Fruit fly (Drosophila melanogaster): ENCODE data around the gene Ubr3.
A peak's percentile ranks its signal among the peaks of the same experiment; 100 is the strongest.

Gene Ubr3

dm6 chrX:7933210-7933915, 2.3 kb upstream of the Ubr3 start, which contains the start of the genes Dhdds and RpS14a (continued):
- TF ChIP-seq salm (tag; optimal IDR thresholded peaks at IDR 0.05), result peak; percentile 56
- TF ChIP-seq ato (GFP tag; IDR thresholded peaks at IDR 0.05; ENCODE audit: partially characterized antibody), result peak; percentile 34; the same call in 1 of the 2 replicates
- TF ChIP-seq caup (GFP tag; optimal IDR thresholded peaks at IDR 0.05; ENCODE audit: severe bottlenecking), result peak; percentile 75
- TF ChIP-seq en (GFP tag; optimal IDR thresholded peaks at IDR 0.05), result peak; percentile 15
- peak; percentile 15 for TF ChIP-seq CG13424 (tag; optimal IDR thresholded peaks at IDR 0.05)
- peak; percentile 53 for TF ChIP-seq Rfx (GFP tag; IDR thresholded peaks at IDR 0.05)
- peak; percentile 74 for TF ChIP-seq CG15601 (tag; optimal IDR thresholded peaks at IDR 0.05)
- TF ChIP-seq gro (GFP tag; optimal IDR thresholded peaks at IDR 0.05), result no peak
- peak; percentile 65 for TF ChIP-seq CG10543 (GFP tag; optimal IDR thresholded peaks at IDR 0.05)
- TF ChIP-seq CG1529 (GFP tag; optimal IDR thresholded peaks at IDR 0.05), result peak; percentile 19
- peak; percentile 75 for TF ChIP-seq ci (GFP tag; IDR thresholded peaks at IDR 0.05)
- TF ChIP-seq Vsx1 (GFP tag; optimal IDR thresholded peaks at IDR 0.05), result peak; percentile 54
- TF ChIP-seq gcm (GFP tag; optimal IDR thresholded peaks at IDR 0.05), result peak; percentile 36
- peak; percentile 74 for TF ChIP-seq CG10431 (GFP tag; optimal IDR thresholded peaks at IDR 0.05)
- peak; percentile 31 for TF ChIP-seq pb (GFP tag; optimal IDR thresholded peaks at IDR 0.05)
- TF ChIP-seq HmgD (GFP tag; optimal IDR thresholded peaks at IDR 0.05), result peak; percentile 1
- TF ChIP-seq CG4617 (GFP tag; optimal IDR thresholded peaks at IDR 0.05; ENCODE audit: borderline replicate concordance), result peak; percentile 6
- TF ChIP-seq BEAF-32 (GFP tag; optimal IDR thresholded peaks at IDR 0.05), result peak; percentile 98
- TF ChIP-seq CG18764 (GFP tag; optimal IDR thresholded peaks at IDR 0.05), result peak; percentile 25
- TF ChIP-seq CG4854 (GFP tag; optimal IDR thresholded peaks at IDR 0.05), result peak; percentile 29
- TF ChIP-seq ara (GFP tag; IDR thresholded peaks at IDR 0.05), result no peak
- peak; percentile 65; the same call in 1 of the 2 replicates for TF ChIP-seq hbn (GFP tag; IDR thresholded peaks at IDR 0.05; ENCODE audit: partially characterized antibody)
- peak; percentile 30 for TF ChIP-seq CG17359 (tag; optimal IDR thresholded peaks at IDR 0.05)
- no peak for TF ChIP-seq Sox102F (GFP tag; optimal IDR thresholded peaks at IDR 0.05)
- peak; percentile 43 to 54 for TF ChIP-seq Hr51 (GFP tag; optimal IDR thresholded peaks at IDR 0.05)
- no peak for TF ChIP-seq ab (GFP tag; optimal IDR thresholded peaks at IDR 0.05)
- peak; percentile 39; the same call in 1 of the 3 replicates for TF ChIP-seq otp (GFP tag; IDR thresholded peaks at IDR 0.05)
- TF ChIP-seq Camta (GFP tag; optimal IDR thresholded peaks at IDR 0.05), result peak; percentile 59
- peak; percentile 33 for TF ChIP-seq kah (GFP tag; optimal IDR thresholded peaks at IDR 0.05)
- no peak for TF ChIP-seq CG8281 (tag; optimal IDR thresholded peaks at IDR 0.05)
- TF ChIP-seq disco-r (GFP tag; optimal IDR thresholded peaks at IDR 0.05), result no peak
- no peak for TF ChIP-seq CG16779 (GFP tag; IDR thresholded peaks at IDR 0.05)
- peak; percentile 27 for TF ChIP-seq tup (GFP tag; optimal IDR thresholded peaks at IDR 0.05)
- no peak for TF ChIP-seq CG5180 (GFP tag; optimal IDR thresholded peaks at IDR 0.05)
- no peak for TF ChIP-seq hth (optimal IDR thresholded peaks at IDR 0.05)
- TF ChIP-seq Blimp-1 (GFP tag; optimal IDR thresholded peaks at IDR 0.05), result no peak
- peak; percentile 62 for TF ChIP-seq CG3281 (GFP tag; optimal IDR thresholded peaks at IDR 0.05)
- peak; percentile 67 for TF ChIP-seq HHEX (GFP tag; optimal IDR thresholded peaks at IDR 0.05)
- TF ChIP-seq Dp (GFP tag; optimal IDR thresholded peaks at IDR 0.05), result peak; percentile 54
- TF ChIP-seq slp2 (GFP tag; optimal IDR thresholded peaks at IDR 0.05), result peak; percentile 53
- TF ChIP-seq E2f1 (GFP tag; IDR thresholded peaks at IDR 0.05), result no peak
- TF ChIP-seq CG18476 (GFP tag; optimal IDR thresholded peaks at IDR 0.05), result peak; percentile 44
- TF ChIP-seq jigr1 (GFP tag; IDR thresholded peaks at IDR 0.05), result no peak
- peak; percentile 33 to 59 for TF ChIP-seq dpn (GFP tag; optimal IDR thresholded peaks at IDR 0.05)
- TF ChIP-seq Side (GFP tag; optimal IDR thresholded peaks at IDR 0.05), result peak; percentile 45
- TF ChIP-seq CG2875 (GFP tag; optimal IDR thresholded peaks at IDR 0.05), result peak; percentile 21
- TF ChIP-seq sqz (GFP tag; optimal IDR thresholded peaks at IDR 0.05), result peak; percentile 36
- TF ChIP-seq bigmax (GFP tag; optimal IDR thresholded peaks at IDR 0.05), result no peak

Measured in whole organism, embryonic.